Worm (Caenorhabditis elegans): ENCODE results near the gene fbxb-37.

fbxb-37 gene

ce11 chrII:2114488-2114887 lies 20.8 kb upstream of the fbxb-37 start:
- no peak for TF ChIP-seq F13C5.2 (tag; optimal IDR thresholded peaks at IDR 0.05)
- no peak for TF ChIP-seq B0310.2 (tag; optimal IDR thresholded peaks at IDR 0.05)
- no peak for TF ChIP-seq pes-1 (GFP tag; IDR thresholded peaks at IDR 0.05)
- no peak for TF ChIP-seq ama-1 (optimal IDR thresholded peaks at IDR 0.05)
- no peak for TF ChIP-seq ceh-13 (GFP tag; optimal IDR thresholded peaks at IDR 0.05)
- TF ChIP-seq tra-4 (tag; optimal IDR thresholded peaks at IDR 0.05): no peak
- no peak for TF ChIP-seq ets-7 (tag; optimal IDR thresholded peaks at IDR 0.05)
- TF ChIP-seq flt-1 (GFP tag; IDR thresholded peaks at IDR 0.05): no peak
- TF ChIP-seq tbx-37 (GFP tag; conservative IDR thresholded peaks at IDR 0.05): no peak
- TF ChIP-seq ceh-36 (tag; optimal IDR thresholded peaks at IDR 0.05): no peak

ce11 chrII:2112948-2113347 lies 19.3 kb upstream of the fbxb-37 start, which contains the start of gene R52.6:
TSS of gene R52.6 (minus strand) at chrII:2113048.
- TF ChIP-seq tbx-11 (GFP tag; IDR thresholded peaks at IDR 0.05) (no peak), aly-1 (tag; optimal IDR thresholded peaks at IDR 0.05) (no peak)

- TF ChIP-seq ets-7 (tag; optimal IDR thresholded peaks at IDR 0.05): no peak
- no peak for TF ChIP-seq ama-1 (optimal IDR thresholded peaks at IDR 0.05)
- no peak for TF ChIP-seq F13C5.2 (tag; optimal IDR thresholded peaks at IDR 0.05)
- TF ChIP-seq hmbx-1 (tag; optimal IDR thresholded peaks at IDR 0.05): no peak
- no peak for TF ChIP-seq scrt-1 (GFP tag; IDR thresholded peaks at IDR 0.05)
- TF ChIP-seq ceh-36 (tag; optimal IDR thresholded peaks at IDR 0.05): no peak
- no peak for TF ChIP-seq tbx-37 (GFP tag; conservative IDR thresholded peaks at IDR 0.05)
- no peak for TF ChIP-seq hmg-4 (GFP tag; optimal IDR thresholded peaks at IDR 0.05)
- no peak for TF ChIP-seq pes-1 (GFP tag; IDR thresholded peaks at IDR 0.05)
- no peak for TF ChIP-seq ceh-13 (GFP tag; optimal IDR thresholded peaks at IDR 0.05)
- no peak for TF ChIP-seq tra-4 (tag; optimal IDR thresholded peaks at IDR 0.05)
- no peak for TF ChIP-seq tbx-11 (GFP tag; IDR thresholded peaks at IDR 0.05)
- TF ChIP-seq aly-1 (tag; optimal IDR thresholded peaks at IDR 0.05): no peak
- no peak for TF ChIP-seq sea-1 (GFP tag; conservative IDR thresholded peaks at IDR 0.05)
- TF ChIP-seq hnd-1 (tag; optimal IDR thresholded peaks at IDR 0.05): no peak
- no peak for TF ChIP-seq flt-1 (GFP tag; IDR thresholded peaks at IDR 0.05)
- no peak for TF ChIP-seq B0310.2 (tag; optimal IDR thresholded peaks at IDR 0.05)
Observed at ce11 chrII:2109943-2110342, 16.3 kb upstream of the fbxb-37 start, which contains the start of gene R52.5. TSS of gene R52.5 (minus strand) at chrII:2110043.

DNA sequence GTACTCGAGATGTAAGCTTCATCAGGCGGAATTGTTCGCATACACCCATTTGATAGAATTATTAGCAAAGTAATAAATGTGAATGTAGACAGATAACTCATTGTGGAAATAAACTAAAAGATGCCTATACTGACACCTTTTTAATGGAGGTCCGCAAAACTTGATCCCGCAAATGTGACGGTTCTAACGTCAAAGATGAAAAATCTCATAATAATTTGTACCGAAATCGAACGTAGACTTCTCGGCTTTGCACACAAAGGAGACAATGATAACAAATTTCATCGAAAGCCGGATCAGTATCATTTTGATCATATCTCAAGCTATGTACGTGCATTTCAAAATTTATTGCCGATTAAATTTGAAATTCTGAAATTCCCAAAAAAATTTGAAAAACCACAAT lies 14.6 kb upstream of the fbxb-37 start, which contains the start of gene R52.4:
Gene R52.4, minus strand, starts transcription at position 101 of the 400 bp plus-strand sequence.
- no peak for TF ChIP-seq ceh-13 (GFP tag; optimal IDR thresholded peaks at IDR 0.05)

DNA sequence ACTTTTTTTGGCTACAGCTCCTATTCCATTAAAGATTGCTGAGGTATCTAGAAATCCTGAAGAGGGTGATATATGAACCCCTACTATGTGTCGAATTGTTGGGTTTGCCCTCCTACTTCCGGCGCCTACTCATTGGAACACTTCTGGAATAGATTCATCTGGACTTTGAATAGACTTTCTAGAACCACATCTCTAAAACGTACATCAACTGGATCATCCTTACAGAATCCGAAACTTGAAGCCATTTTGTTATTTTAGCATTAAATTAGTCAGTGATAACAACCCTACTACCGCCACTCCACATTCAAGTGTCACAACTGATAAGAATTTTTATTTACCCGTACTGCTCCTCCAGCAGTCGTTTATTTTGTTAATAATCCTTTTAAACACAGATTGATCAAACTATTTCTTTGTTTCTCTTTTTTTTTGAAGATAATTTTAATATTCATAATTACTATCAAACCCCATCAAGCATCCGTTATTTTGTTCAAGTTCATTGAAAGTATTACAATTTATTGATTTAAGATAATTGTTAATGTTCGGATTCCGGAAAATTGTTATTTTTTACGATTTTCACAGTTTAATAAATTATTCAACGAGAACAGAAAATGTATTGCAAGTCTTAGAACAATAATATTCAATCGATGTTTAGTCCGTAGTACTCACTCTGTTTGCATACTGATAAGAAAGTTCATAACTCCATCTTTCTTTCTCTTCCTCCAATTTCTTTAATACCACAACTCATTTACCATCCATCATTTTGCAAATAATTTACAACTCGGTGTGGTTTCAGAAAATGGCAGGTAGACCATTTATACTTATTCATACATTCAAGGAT lies 5.7 kb upstream of the fbxb-37 start, which contains the start of gene math-42:
Gene math-42, plus strand, starts transcription at position 788 of the 838 bp plus-strand sequence.
- TF ChIP-seq tbx-11 (GFP tag; IDR thresholded peaks at IDR 0.05) (no peak), scrt-1 (GFP tag; IDR thresholded peaks at IDR 0.05) (no peak), ceh-36 (tag; optimal IDR thresholded peaks at IDR 0.05) (no peak), ceh-13 (GFP tag; optimal IDR thresholded peaks at IDR 0.05) (no peak), ama-1 (optimal IDR thresholded peaks at IDR 0.05) (no peak), hmg-4 (GFP tag; optimal IDR thresholded peaks at IDR 0.05) (no peak), tbx-37 (GFP tag; conservative IDR thresholded peaks at IDR 0.05) (no peak), F13C5.2 (tag; optimal IDR thresholded peaks at IDR 0.05) (no peak), hmbx-1 (tag; optimal IDR thresholded peaks at IDR 0.05) (no peak), B0310.2 (tag; optimal IDR thresholded peaks at IDR 0.05) (no peak), aly-1 (tag; optimal IDR thresholded peaks at IDR 0.05) (no peak), tra-4 (tag; optimal IDR thresholded peaks at IDR 0.05) (no peak), hnd-1 (tag; optimal IDR thresholded peaks at IDR 0.05) (no peak), ets-7 (tag; optimal IDR thresholded peaks at IDR 0.05) (no peak)

DNA sequence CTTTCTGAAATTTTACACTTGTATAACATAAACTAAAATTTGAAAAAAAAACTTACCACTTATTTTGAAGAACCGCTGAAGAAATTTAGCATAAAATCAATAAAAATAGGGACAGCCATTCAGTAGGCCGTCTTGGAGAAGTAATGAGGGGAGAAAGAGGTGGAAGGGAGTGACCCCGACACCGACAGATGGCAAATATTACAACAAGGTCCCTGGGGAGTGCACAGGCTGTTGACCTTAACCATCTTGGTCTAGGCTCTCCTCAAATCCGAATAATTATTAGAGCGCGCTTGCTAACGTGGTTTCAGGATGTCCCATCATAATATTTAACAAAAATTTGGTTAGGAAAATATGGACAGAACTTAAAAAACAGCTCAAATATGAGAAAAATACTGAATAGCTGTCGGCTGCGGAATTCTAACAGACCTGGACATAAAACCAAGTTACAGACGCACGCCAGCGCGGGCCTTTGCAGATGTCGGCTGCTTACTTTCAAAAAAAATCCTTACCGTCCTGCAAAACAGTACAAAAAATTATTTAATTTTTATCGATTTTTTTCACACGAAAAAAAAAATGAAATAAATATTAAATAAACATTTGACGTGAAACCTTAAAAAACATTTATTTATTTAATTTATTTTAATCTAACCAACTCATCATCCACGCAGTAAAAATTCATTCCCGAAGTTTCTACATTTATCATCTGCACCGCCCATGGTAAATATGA lies 1.4 kb upstream of the fbxb-37 start, which contains the start of gene T16A1.2:
Gene T16A1.2, plus strand, starts transcription at position 677 of the 727 bp plus-strand sequence.
- TF ChIP-seq B0310.2 (tag; optimal IDR thresholded peaks at IDR 0.05): no peak
- TF ChIP-seq flt-1 (GFP tag; IDR thresholded peaks at IDR 0.05): no peak
- no peak for TF ChIP-seq tbx-37 (GFP tag; conservative IDR thresholded peaks at IDR 0.05)
- no peak for TF ChIP-seq pes-1 (GFP tag; IDR thresholded peaks at IDR 0.05)
- TF ChIP-seq tbx-11 (GFP tag; IDR thresholded peaks at IDR 0.05): no peak
- TF ChIP-seq scrt-1 (GFP tag; IDR thresholded peaks at IDR 0.05): no peak
- no peak for TF ChIP-seq ceh-36 (tag; optimal IDR thresholded peaks at IDR 0.05)
- no peak for TF ChIP-seq hmg-4 (GFP tag; optimal IDR thresholded peaks at IDR 0.05)
- TF ChIP-seq sea-1 (GFP tag; conservative IDR thresholded peaks at IDR 0.05): no peak
- TF ChIP-seq tra-4 (tag; optimal IDR thresholded peaks at IDR 0.05): no peak
- no peak for TF ChIP-seq aly-1 (tag; optimal IDR thresholded peaks at IDR 0.05)
- no peak for TF ChIP-seq ama-1 (optimal IDR thresholded peaks at IDR 0.05)
- no peak for TF ChIP-seq hnd-1 (tag; optimal IDR thresholded peaks at IDR 0.05)

ce11 chrII:2091972-2092371 lies 1.7 kb downstream of the fbxb-37 start, which contains the start of gene T16A1.10:
TSS of gene T16A1.10 (minus strand) at chrII:2092094.
- TF ChIP-seq ceh-13 (GFP tag; optimal IDR thresholded peaks at IDR 0.05) (no peak), hmbx-1 (tag; optimal IDR thresholded peaks at IDR 0.05) (no peak), hmg-4 (GFP tag; optimal IDR thresholded peaks at IDR 0.05) (peak; percentile 16), ceh-36 (tag; optimal IDR thresholded peaks at IDR 0.05) (peak; percentile 1)

All from whole organism, early embryonic.